Worm (Caenorhabditis elegans): ENCODE measurements around the gene marc-1.
A peak's percentile ranks its signal among the peaks of the same experiment; 100 is the strongest.

The marc-1 gene

DNA sequence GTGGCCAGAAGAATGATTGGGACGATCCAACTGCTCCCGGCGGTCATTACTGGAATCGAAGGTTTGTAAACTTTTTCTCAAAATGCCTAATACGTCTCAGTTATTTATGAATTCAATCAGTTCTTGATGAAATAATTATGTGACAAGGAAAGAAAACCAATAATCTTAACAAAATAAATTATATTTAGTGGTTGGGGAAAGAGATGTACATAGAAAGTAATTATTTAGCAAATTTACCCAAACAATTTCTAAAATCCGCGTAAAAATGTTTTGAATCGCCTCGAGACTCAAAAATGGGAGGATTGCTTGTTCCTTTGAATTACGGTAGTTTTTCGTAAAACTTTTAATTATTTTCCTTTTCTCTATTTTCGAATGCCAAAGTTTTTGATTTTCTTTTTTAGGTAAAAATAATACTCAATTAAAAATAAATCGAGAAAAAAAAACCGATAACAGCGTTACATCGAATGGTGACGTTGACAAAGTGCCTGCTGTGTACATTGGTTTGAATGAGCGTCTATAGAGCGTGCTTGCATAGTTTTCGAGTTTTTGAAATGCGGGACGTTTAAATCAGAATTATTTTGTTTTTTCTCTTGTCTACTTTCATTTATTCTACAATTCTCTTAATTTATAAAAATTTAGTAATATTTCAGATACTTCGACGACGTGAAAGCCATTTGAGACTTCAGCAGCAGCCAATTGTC lies 9.9 kb upstream of the marc-1 start, which contains the start of the genes aagr-3 and drap-1 (continued):
- no peak for TF ChIP-seq cey-2 (tag; optimal IDR thresholded peaks at IDR 0.05; ENCODE audit: borderline replicate concordance, insufficient read depth)
- TF ChIP-seq F37D6.2 (tag; optimal IDR thresholded peaks at IDR 0.05): no peak
- peak; percentile 39; the same call in 1 of the 2 replicates for TF ChIP-seq hmg-1.1 (GFP tag; IDR thresholded peaks at IDR 0.05)
- TF ChIP-seq lin-29 (GFP tag; IDR thresholded peaks at IDR 0.05): no peak
- TF ChIP-seq zag-1 (tag; optimal IDR thresholded peaks at IDR 0.05): no peak
- peak; percentile 63 for TF ChIP-seq T20F7.1 (GFP tag; optimal IDR thresholded peaks at IDR 0.05)
- 0 out of 2 replicates have a peak, but pooled peaks have one; percentile 34 for TF ChIP-seq ctbp-1 (GFP tag; IDR thresholded peaks at IDR 0.05)
- no peak for TF ChIP-seq snpc-4 (tag; optimal IDR thresholded peaks at IDR 0.05)
- TF ChIP-seq skn-1 (tag; optimal IDR thresholded peaks at IDR 0.05): no peak
- no peak for TF ChIP-seq lir-3 (tag; optimal IDR thresholded peaks at IDR 0.05)
- no peak for TF ChIP-seq egl-27 (tag; optimal IDR thresholded peaks at IDR 0.05)
- TF ChIP-seq lsy-2 (tag; optimal IDR thresholded peaks at IDR 0.05): peak in 1 of 2 experiments; percentile 89
- peak; percentile 4 for TF ChIP-seq fkh-10 (GFP tag; optimal IDR thresholded peaks at IDR 0.05)

- TF ChIP-seq saeg-2 (GFP tag; IDR thresholded peaks at IDR 0.05) (peak; percentile 75; the same call in 1 of the 2 replicates), mdl-1 (tag; optimal IDR thresholded peaks at IDR 0.05) (peak; percentile 96 to 98), ceh-32 (tag; optimal IDR thresholded peaks at IDR 0.05; ENCODE audit: poor library complexity) (no peak), ceh-28 (tag; optimal IDR thresholded peaks at IDR 0.05) (peak; percentile 54), mdt-29 (GFP tag; IDR thresholded peaks at IDR 0.05) (peak; percentile 30; the same call in 1 of the 2 replicates), attf-4 (tag; optimal IDR thresholded peaks at IDR 0.05) (no peak), fos-1 (tag; optimal IDR thresholded peaks at IDR 0.05) (peak; percentile 29), cey-2 (tag; optimal IDR thresholded peaks at IDR 0.05; ENCODE audit: borderline replicate concordance, insufficient read depth) (peak; percentile 76), ctbp-1 (GFP tag; IDR thresholded peaks at IDR 0.05) (peak; percentile 94), hlh-11 (tag; optimal IDR thresholded peaks at IDR 0.05) (peak; percentile 100), daf-8 (GFP tag; IDR thresholded peaks at IDR 0.05) (no peak), lsy-2 (tag; optimal IDR thresholded peaks at IDR 0.05) (peak; percentile 95 to 98), ceh-82 (tag; optimal IDR thresholded peaks at IDR 0.05) (no peak), mep-1 (tag; optimal IDR thresholded peaks at IDR 0.05) (peak; percentile 96), lin-15B (tag; optimal IDR thresholded peaks at IDR 0.05) (no peak), nhr-76 (tag; optimal IDR thresholded peaks at IDR 0.05) (peak; percentile 48), dmd-8 (GFP tag; IDR thresholded peaks at IDR 0.05) (peak; percentile 68; the same call in 1 of the 2 replicates), gei-8 (GFP tag; optimal IDR thresholded peaks at IDR 0.05) (peak; percentile 82), mxl-3 (GFP tag; optimal IDR thresholded peaks at IDR 0.05) (peak; percentile 99), D1046.2 (GFP tag; IDR thresholded peaks at IDR 0.05) (no peak; the same call in 1 of the 2 replicates), ZK337.2 (GFP tag; IDR thresholded peaks at IDR 0.05) (no peak), lin-29 (GFP tag; IDR thresholded peaks at IDR 0.05) (no peak; the same call in 1 of the 2 replicates), duxl-1 (tag; optimal IDR thresholded peaks at IDR 0.05; ENCODE audit: poor library complexity) (peak; percentile 17), nhr-42 (GFP tag; IDR thresholded peaks at IDR 0.05) (peak; percentile 78; the same call in 1 of the 2 replicates), lin-39 (tag; optimal IDR thresholded peaks at IDR 0.05) (no peak), F44E2.7 (GFP tag; IDR thresholded peaks at IDR 0.05) (no peak), lin-1 (GFP tag; IDR thresholded peaks at IDR 0.05) (peak; percentile 22; the same call in 1 of the 2 replicates), nhr-102 (tag; optimal IDR thresholded peaks at IDR 0.05) (peak; percentile 74), vab-7 (GFP tag; IDR thresholded peaks at IDR 0.05) (no peak; the same call in 1 of the 2 replicates), aly-2 (tag; optimal IDR thresholded peaks at IDR 0.05) (no peak), T26A8.4 (GFP tag; IDR thresholded peaks at IDR 0.05) (peak; percentile 86), dve-1 (tag; optimal IDR thresholded peaks at IDR 0.05; ENCODE audit: insufficient read depth) (peak; percentile 96), pqm-1 (tag; optimal IDR thresholded peaks at IDR 0.05) (peak; percentile 97), ceh-44 (GFP tag; IDR thresholded peaks at IDR 0.05) (peak; percentile 84; the same call in 1 of the 2 replicates), set-16 (GFP tag; IDR thresholded peaks at IDR 0.05) (peak; percentile 94), zip-11 (GFP tag; IDR thresholded peaks at IDR 0.05) (no peak)
These were observed 8.5 kb upstream of the marc-1 start for ce11 chrV:9730743-9731706.

Data from whole organism, L4 larva.